Worm (Caenorhabditis elegans): Measurements from ENCODE around the gene K09A9.6.

DNA sequence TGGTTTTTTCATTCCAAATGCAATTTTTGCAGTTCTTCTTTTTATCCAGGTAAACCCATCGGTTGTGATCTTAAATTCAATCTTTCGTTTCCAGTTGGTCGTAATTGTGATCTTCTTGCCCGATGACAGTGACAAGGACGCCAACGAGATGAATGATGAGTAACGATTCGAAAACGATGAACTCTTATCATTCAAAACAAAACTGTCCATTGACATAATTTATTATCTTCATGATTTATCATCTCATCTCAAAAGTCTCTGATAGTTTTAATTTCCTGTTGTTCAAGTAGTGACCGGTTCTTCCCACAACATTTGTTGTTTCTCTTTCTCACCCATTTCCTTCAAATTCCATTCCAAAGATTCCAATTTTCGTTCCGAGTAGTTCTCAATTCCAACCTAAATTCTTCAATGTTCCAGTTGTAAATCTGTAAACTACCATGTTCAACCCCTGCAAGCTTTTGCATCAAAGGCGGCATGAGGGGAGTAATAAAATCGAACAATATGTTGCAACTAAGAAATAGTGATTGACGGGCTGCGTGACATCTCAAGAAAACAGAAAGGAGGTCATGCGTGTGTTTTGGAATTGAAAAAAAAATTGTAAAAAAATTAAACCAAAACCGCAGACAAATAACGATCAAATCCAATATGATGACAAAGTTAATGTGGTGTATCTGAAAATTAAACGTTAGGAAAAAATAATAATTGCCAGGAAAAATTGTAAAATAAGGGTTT, 49.2 kb downstream of the K09A9.6 start:
- TF ChIP-seq daf-12 (tag; optimal IDR thresholded peaks at IDR 0.05) (no peak), unc-39 (tag; optimal IDR thresholded peaks at IDR 0.05) (no peak), lin-39 (tag; optimal IDR thresholded peaks at IDR 0.05) (no peak), fos-1 (tag; optimal IDR thresholded peaks at IDR 0.05) (no peak)

Data from whole organism, L3 larva.